Fruit fly (Drosophila melanogaster) whole organism, embryonic: ENCODE measurements around the gene CG9395.

Source experiments
- Antp ChIP-seq: fragments of 200-800 bp; sonication (Bioruptor generic); optimal IDR thresholded peaks from 3 replicates; lab custom pipeline; 2016; ENCODE audit warnings: missing biosample characterization, missing genetic modification characterization
- Awh ChIP-seq: fragments of 200-800 bp; sonication (Bioruptor generic); IDR thresholded peaks from 2 replicates; pipeline ENCODE4, ENCODE4 v1.3.6; 2022; ENCODE audit warnings: missing biosample characterization, missing genetic modification characterization
- CG10321 ChIP-seq: fragments of 200-800 bp; sonication (Bioruptor generic); IDR thresholded peaks from 2 replicates; pipeline ENCODE4 v1.3.6; 2022; ENCODE audit warnings: missing biosample characterization, missing genetic modification characterization
- CG10565 ChIP-seq: fragments of 200-800 bp; sonication (Bioruptor generic); optimal IDR thresholded peaks from 3 replicates; lab custom pipeline; 2016; ENCODE audit warnings: missing biosample characterization, mild to moderate bottlenecking, missing genetic modification characterization
- CG10654 ChIP-seq: fragments of 200-800 bp; sonication (Bioruptor generic); optimal IDR thresholded peaks from 2 replicates; lab custom pipeline; 2016; ENCODE audit warnings: missing biosample characterization, missing genetic modification characterization
- CG11695 ChIP-seq: fragments of 200-800 bp; sonication (Bioruptor generic); IDR thresholded peaks from 3 replicates; pipeline ENCODE4 v1.3.6; 2022; ENCODE audit warnings: missing biosample characterization, missing genetic modification characterization
- CG12219 ChIP-seq: fragments of 200-800 bp; sonication (Bioruptor generic); optimal IDR thresholded peaks from 3 replicates; lab custom pipeline; 2018; ENCODE audit warnings: missing biosample characterization, mild to moderate bottlenecking, missing genetic modification characterization
- CG14667 ChIP-seq: fragments of 200-800 bp; sonication (Bioruptor generic); IDR thresholded peaks from 2 replicates; pipeline ENCODE4 v1.3.6; 2022; ENCODE audit warnings: missing biosample characterization, missing genetic modification characterization
- CG15073 ChIP-seq: fragments of 200-800 bp; sonication (Bioruptor generic); optimal IDR thresholded peaks from 2 replicates; lab custom pipeline; 2016; ENCODE audit warnings: missing biosample characterization, missing genetic modification characterization
- CG17829 ChIP-seq: fragments of 200-800 bp; optimal IDR thresholded peaks from 2 replicates; lab custom pipeline; 2019; ENCODE audit warnings: missing biosample characterization, mild to moderate bottlenecking, missing genetic modification characterization, moderate library complexity
- CG3847 ChIP-seq: fragments of 200-800 bp; sonication (Bioruptor generic); IDR thresholded peaks from 2 replicates; pipeline ENCODE4 v1.3.6; 2022; ENCODE audit warnings: missing biosample characterization, missing genetic modification characterization
- CG42726 ChIP-seq: fragments of 200-800 bp; sonication (Bioruptor generic); IDR thresholded peaks from 2 replicates; pipeline ENCODE4 v1.3.6; 2022; ENCODE audit warnings: missing biosample characterization, missing genetic modification characterization; ENCODE audit not compliant: partially characterized antibody
- CG4730 ChIP-seq: fragments of 200-800 bp; sonication (Bioruptor generic); IDR thresholded peaks from 2 replicates; pipeline ENCODE4 v1.3.6; 2022; ENCODE audit warnings: missing biosample characterization, missing genetic modification characterization
- CG4820 ChIP-seq: fragments of 200-800 bp; sonication (Bioruptor generic); optimal IDR thresholded peaks from 3 replicates; lab custom pipeline; 2016; ENCODE audit warnings: missing biosample characterization, missing genetic modification characterization
- CG6654 ChIP-seq: fragments of 200-800 bp; sonication (Bioruptor generic); optimal IDR thresholded peaks from 2 replicates; lab custom pipeline; 2017; ENCODE audit warnings: missing biosample characterization, mild to moderate bottlenecking, missing genetic modification characterization
- CG7357 ChIP-seq: fragments of 200-800 bp; sonication (Bioruptor generic); IDR thresholded peaks from 3 replicates; pipeline ENCODE4 v1.3.6; 2022; ENCODE audit warnings: missing biosample characterization, missing genetic modification characterization
- CG8924 ChIP-seq: fragments of 200-800 bp; optimal IDR thresholded peaks from 3 replicates; lab custom pipeline; 2019; ENCODE audit warnings: missing biosample characterization, mild to moderate bottlenecking, missing genetic modification characterization, moderate library complexity
- CG8944 ChIP-seq: fragments of 200-800 bp; sonication (Bioruptor generic); optimal IDR thresholded peaks from 3 replicates; lab custom pipeline; 2016; ENCODE audit warnings: missing biosample characterization, missing genetic modification characterization
- CG9437 ChIP-seq: fragments of 200-800 bp; sonication (Bioruptor generic); optimal IDR thresholded peaks from 2 replicates; lab custom pipeline; 2018; ENCODE audit warnings: missing biosample characterization, mild to moderate bottlenecking, missing genetic modification characterization
- Dbx ChIP-seq: fragments of 200-800 bp; sonication (Bioruptor generic); IDR thresholded peaks from 3 replicates; pipeline ENCODE4 v1.3.6; 2022; ENCODE audit warnings: missing biosample characterization, missing genetic modification characterization
- Deaf1 ChIP-seq: fragments of 200-800 bp; optimal IDR thresholded peaks from 3 replicates; lab custom pipeline; 2019; ENCODE audit warnings: missing biosample characterization, mild to moderate bottlenecking, missing genetic modification characterization, moderate library complexity
- Eip74EF ChIP-seq, 2 experiments: fragments of 200-800 bp in 1 of 2; fragments of >200 bp in 1 of 2; sonication (Bioruptor generic) in 1 of 2; optimal IDR thresholded peaks; 2 replicates each; lab custom pipeline; 2017 to 2019; ENCODE audit warnings: missing biosample characterization in 2 of 2, missing genetic modification characterization in 2 of 2, mild to moderate bottlenecking in 1 of 2, moderate library complexity in 1 of 2
- Fer1 ChIP-seq: fragments of 200-800 bp; sonication (Bioruptor generic); optimal IDR thresholded peaks from 2 replicates; lab custom pipeline; 2017; ENCODE audit warnings: missing biosample characterization, mild to moderate bottlenecking, missing genetic modification characterization
- MESR4 ChIP-seq: fragments of 200-800 bp; sonication (Bioruptor generic); optimal IDR thresholded peaks from 2 replicates; lab custom pipeline; 2018; ENCODE audit warnings: missing biosample characterization, mild to moderate bottlenecking, missing genetic modification characterization, moderate library complexity
- Med ChIP-seq: fragments of 200-800 bp; sonication (Bioruptor generic); peaks from one replicate; lab custom pipeline; 2016; ENCODE audit warnings: missing biosample characterization, missing genetic modification characterization, mild to moderate bottlenecking, inconsistent platforms, moderate library complexity
- NfI ChIP-seq: fragments of 200-800 bp; sonication (Bioruptor generic); optimal IDR thresholded peaks from 3 replicates; lab custom pipeline; 2018; ENCODE audit warnings: missing biosample characterization, mild to moderate bottlenecking, missing genetic modification characterization, moderate library complexity
- Optix ChIP-seq: fragments of 200-800 bp; sonication (Bioruptor generic); IDR thresholded peaks from 3 replicates; pipeline ENCODE4 v1.3.6; 2022; ENCODE audit warnings: missing biosample characterization, missing genetic modification characterization
- Rfx ChIP-seq: fragments of 200-800 bp; sonication (Bioruptor generic); IDR thresholded peaks from 2 replicates; pipeline ENCODE4 v1.3.6; 2022; ENCODE audit warnings: missing biosample characterization, missing genetic modification characterization
- Scr ChIP-seq: fragments of 200-800 bp; sonication (Bioruptor generic); IDR thresholded peaks from 2 replicates; pipeline ENCODE4 v1.3.6; 2022; ENCODE audit warnings: missing biosample characterization, missing genetic modification characterization; ENCODE audit not compliant: partially characterized antibody
- Side ChIP-seq: fragments of 200-800 bp; sonication (Bioruptor generic); optimal IDR thresholded peaks from 2 replicates; lab custom pipeline; 2016; ENCODE audit warnings: missing biosample characterization, missing genetic modification characterization
- Sin3A ChIP-seq: fragments of >200 bp; optimal IDR thresholded peaks from 2 replicates; lab custom pipeline; 2018
- Trl ChIP-seq, 3 experiments: fragments of >200 bp in 2 of 3; fragments of 200-800 bp in 1 of 3; sonication (Bioruptor generic) in 1 of 3; optimal IDR thresholded peaks; 2 replicates in 1 of 3; 3 replicates in 2 of 3; lab custom pipeline; 2016 to 2017; ENCODE audit warnings: missing biosample characterization in 1 of 3, missing genetic modification characterization in 1 of 3
- bigmax ChIP-seq: fragments of 200-800 bp; sonication (Bioruptor generic); optimal IDR thresholded peaks from 2 replicates; lab custom pipeline; 2018; ENCODE audit warnings: missing biosample characterization, mild to moderate bottlenecking, missing genetic modification characterization
- croc ChIP-seq: fragments of 200-800 bp; sonication (Bioruptor generic); conservative IDR thresholded peaks from 3 replicates; pipeline ENCODE4 v1.3.6; 2022; ENCODE audit warnings: missing biosample characterization, missing genetic modification characterization
- crol ChIP-seq: fragments of 200-800 bp; sonication (Bioruptor generic); IDR thresholded peaks from 2 replicates; pipeline ENCODE4 v1.3.6; 2022; ENCODE audit warnings: missing biosample characterization, missing genetic modification characterization
- gcm ChIP-seq: fragments of 200-800 bp; sonication (Bioruptor generic); optimal IDR thresholded peaks from 2 replicates; lab custom pipeline; 2019; ENCODE audit warnings: missing biosample characterization, mild to moderate bottlenecking, missing genetic modification characterization, moderate library complexity
- h ChIP-seq: fragments of >200 bp; optimal IDR thresholded peaks from 2 replicates; lab custom pipeline; 2017
- hkb ChIP-seq, 2 experiments: fragments of 200-800 bp in 1 of 2; fragments of >200 bp in 1 of 2; sonication (Bioruptor generic) in 1 of 2; IDR thresholded peaks in 1 of 2; optimal IDR thresholded peaks in 1 of 2; 2 replicates each; pipeline versions ENCODE4 v1.3.6 to Lab custom; 2017 to 2022; ENCODE audit warnings: missing biosample characterization in 1 of 2, missing genetic modification characterization in 1 of 2
- lola ChIP-seq, 3 experiments: fragments of >200 bp in 2 of 3; fragments of 200-800 bp in 1 of 3; sonication (Bioruptor generic) in 1 of 3; optimal IDR thresholded peaks; 2 replicates each; lab custom pipeline; 2017 to 2019; ENCODE audit warnings: missing biosample characterization in 3 of 3, missing genetic modification characterization in 3 of 3, mild to moderate bottlenecking in 1 of 3, moderate library complexity in 1 of 3
- pan ChIP-seq, 4 experiments: fragments of >200 bp in 3 of 4; fragments of 200-800 bp in 1 of 4; sonication (Bioruptor generic) in 1 of 4; optimal IDR thresholded peaks in 3 of 4; IDR thresholded peaks in 1 of 4; 2 replicates each; pipeline versions ENCODE4 v1.3.6 to Lab custom; 2017 to 2022; ENCODE audit warnings: missing biosample characterization in 2 of 4, missing genetic modification characterization in 2 of 4, mixed read lengths in 1 of 4
- pb ChIP-seq: fragments of 200-800 bp; sonication (Bioruptor generic); optimal IDR thresholded peaks from 3 replicates; lab custom pipeline; 2016; ENCODE audit warnings: missing biosample characterization, missing genetic modification characterization
- shn ChIP-seq: fragments of 200-800 bp; sonication (Bioruptor generic); optimal IDR thresholded peaks from 3 replicates; lab custom pipeline; 2016; ENCODE audit warnings: missing biosample characterization, missing genetic modification characterization
- sima ChIP-seq: fragments of 200-800 bp; sonication (Bioruptor generic); optimal IDR thresholded peaks from 2 replicates; lab custom pipeline; 2016; ENCODE audit warnings: missing biosample characterization, missing genetic modification characterization
- slp2 ChIP-seq: fragments of 200-800 bp; sonication (Bioruptor generic); optimal IDR thresholded peaks from 2 replicates; lab custom pipeline; 2016; ENCODE audit warnings: missing biosample characterization, missing genetic modification characterization
- sr ChIP-seq: fragments of 200-800 bp; sonication (Bioruptor generic); IDR thresholded peaks from 3 replicates; pipeline ENCODE4 v1.3.6; 2022; ENCODE audit warnings: missing biosample characterization, missing genetic modification characterization
- trem ChIP-seq: fragments of 200-800 bp; optimal IDR thresholded peaks from 3 replicates; lab custom pipeline; 2019; ENCODE audit warnings: missing biosample characterization, mild to moderate bottlenecking, missing genetic modification characterization, moderate library complexity
- unpg ChIP-seq: fragments of 200-800 bp; sonication (Bioruptor generic); optimal IDR thresholded peaks from 3 replicates; lab custom pipeline; 2018; ENCODE audit warnings: missing biosample characterization, mild to moderate bottlenecking, missing genetic modification characterization, moderate library complexity
- wek ChIP-seq: fragments of 200-800 bp; sonication (Bioruptor generic); optimal IDR thresholded peaks from 3 replicates; lab custom pipeline; 2018; ENCODE audit warnings: missing biosample characterization, mild to moderate bottlenecking, missing genetic modification characterization, moderate library complexity
- wor ChIP-seq: fragments of 200-800 bp; sonication (Bioruptor generic); IDR thresholded peaks from 2 replicates; pipeline ENCODE4 v1.3.6; 2022; ENCODE audit warnings: missing biosample characterization, missing genetic modification characterization
- zf30C ChIP-seq: fragments of 200-800 bp; sonication (Bioruptor generic); optimal IDR thresholded peaks from 3 replicates; lab custom pipeline; 2018; ENCODE audit warnings: missing biosample characterization, mild to moderate bottlenecking, missing genetic modification characterization

The CG9395 gene

DNA sequence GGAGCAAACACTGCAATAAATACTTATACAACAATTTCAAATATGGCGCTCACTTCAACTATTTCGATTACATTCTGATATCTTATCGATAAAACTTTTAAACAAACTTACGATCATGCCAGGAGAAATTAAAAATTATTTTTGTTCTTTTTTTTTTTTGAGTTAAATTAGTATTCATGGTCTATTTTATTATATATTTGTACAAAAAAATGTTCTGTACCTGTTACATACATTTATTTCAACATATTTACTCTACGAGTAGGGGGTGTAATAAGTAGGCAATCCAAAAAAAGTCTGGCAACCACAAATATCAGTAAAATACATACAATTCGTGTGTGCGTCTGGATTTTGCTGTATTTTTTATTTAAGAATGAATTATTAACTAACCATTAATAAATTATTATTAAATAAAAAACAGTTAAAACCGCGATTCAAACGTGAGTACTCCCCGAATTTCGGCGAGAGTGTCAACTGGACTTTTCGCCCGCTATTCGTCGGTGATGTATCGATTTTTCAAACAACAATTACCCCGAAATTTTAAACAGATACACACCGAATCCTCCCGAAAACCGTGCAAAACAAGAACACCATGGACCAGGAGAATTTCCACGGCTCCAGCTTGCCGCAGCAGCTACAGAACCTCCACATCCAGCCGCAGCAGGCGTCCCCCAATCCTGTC lies 27.6 kb upstream of the CG9395 start, which contains the start of gene loqs (continued):
- TF ChIP-seq sr (GFP tag; lab: Robert Waterston, UW) = no peak
- peak; percentile 14; the same call in 1 of the 2 replicates for TF ChIP-seq Rfx (GFP tag; lab: Robert Waterston, UW)
- TF ChIP-seq CG9437 = no peak
- TF ChIP-seq CG10654 (GFP tag; lab: Kevin White, UChicago) = no peak
- TF ChIP-seq Awh (GFP tag; lab: Robert Waterston, UW) = no peak
- TF ChIP-seq Deaf1 (tag; lab: Kevin White, UChicago) = no peak
- no peak for TF ChIP-seq CG15073 (GFP tag; lab: Kevin White, UChicago)
- no peak for TF ChIP-seq pan (optimal IDR thresholded peaks at IDR 0.05; lab: Kevin White, UChicago)
- TF ChIP-seq pan (GFP tag; optimal IDR thresholded peaks at IDR 0.05 in 1 of 2, IDR thresholded peaks at IDR 0.05 in 1 of 2) = no peak
- TF ChIP-seq CG12219 = no peak
- no peak for TF ChIP-seq hkb (optimal IDR thresholded peaks at IDR 0.05; lab: Kevin White, UChicago)
- TF ChIP-seq hkb (GFP tag; IDR thresholded peaks at IDR 0.05; lab: Robert Waterston, UW) = no peak
- no peak for TF ChIP-seq CG7357 (GFP tag; lab: Robert Waterston, UW)
- no peak for TF ChIP-seq CG11695 (GFP tag; lab: Robert Waterston, UW)
- no peak for TF ChIP-seq CG4730 (GFP tag; lab: Robert Waterston, UW)
- no peak for TF ChIP-seq Sin3A (lab: Kevin White, UChicago)
- peak; percentile 25 for TF ChIP-seq Med (GFP tag; lab: Kevin White, UChicago)
- TF ChIP-seq gcm (GFP tag; lab: Kevin White, UChicago) = no peak
- no peak for TF ChIP-seq CG8944
- no peak for TF ChIP-seq Fer1 (GFP tag; lab: Kevin White, UChicago)
- no peak for TF ChIP-seq Optix (GFP tag; lab: Robert Waterston, UW)
- no peak for TF ChIP-seq lola (GFP tag; optimal IDR thresholded peaks at IDR 0.05; lab: Kevin White, UChicago)
- no peak for TF ChIP-seq bigmax
- no peak for TF ChIP-seq zf30C
- TF ChIP-seq CG17829 = peak; percentile 18
- no peak for TF ChIP-seq slp2 (GFP tag; lab: Kevin White, UChicago)
- TF ChIP-seq h (lab: Kevin White, UChicago) = no peak
- no peak for TF ChIP-seq pb (GFP tag; lab: Kevin White, UChicago)
- peak; percentile 54 for TF ChIP-seq trem
- TF ChIP-seq Dbx (GFP tag; lab: Robert Waterston, UW) = no peak
- no peak for TF ChIP-seq shn
- peak; percentile 55 for TF ChIP-seq MESR4 (GFP tag; lab: Kevin White, UChicago)
- TF ChIP-seq Trl (optimal IDR thresholded peaks at IDR 0.05; lab: Kevin White, UChicago) = no peak
- TF ChIP-seq Trl (GFP tag; optimal IDR thresholded peaks at IDR 0.05; lab: Kevin White, UChicago) = no peak
- no peak for TF ChIP-seq Eip74EF (GFP tag; optimal IDR thresholded peaks at IDR 0.05; lab: Kevin White, UChicago)
- TF ChIP-seq CG10565 = no peak
- no peak for TF ChIP-seq crol
- TF ChIP-seq Side (GFP tag; lab: Kevin White, UChicago) = no peak
- TF ChIP-seq wor = no peak
- no peak for TF ChIP-seq NfI
- no peak for TF ChIP-seq CG10321 (GFP tag; lab: Robert Waterston, UW)
- no peak for TF ChIP-seq wek (GFP tag; lab: Kevin White, UChicago)
- peak; percentile 31 for TF ChIP-seq CG8924
- TF ChIP-seq croc (GFP tag; lab: Robert Waterston, UW) = no peak
- no peak for TF ChIP-seq CG6654
- peak; percentile 51 for TF ChIP-seq Scr
- TF ChIP-seq Antp (GFP tag; lab: Kevin White, UChicago) = no peak
- no peak for TF ChIP-seq CG14667 (GFP tag; lab: Robert Waterston, UW)
- no peak for TF ChIP-seq unpg (GFP tag; lab: Kevin White, UChicago)
- no peak for TF ChIP-seq CG42726 (GFP tag; lab: Robert Waterston, UW)
- no peak for TF ChIP-seq sima (GFP tag; lab: Kevin White, UChicago)
- TF ChIP-seq CG4820 (GFP tag; lab: Kevin White, UChicago) = peak; percentile 22
- no peak for TF ChIP-seq CG3847
